Worm (Caenorhabditis elegans): ENCODE data around the gene nhr-130.

nhr-130 gene

DNA sequence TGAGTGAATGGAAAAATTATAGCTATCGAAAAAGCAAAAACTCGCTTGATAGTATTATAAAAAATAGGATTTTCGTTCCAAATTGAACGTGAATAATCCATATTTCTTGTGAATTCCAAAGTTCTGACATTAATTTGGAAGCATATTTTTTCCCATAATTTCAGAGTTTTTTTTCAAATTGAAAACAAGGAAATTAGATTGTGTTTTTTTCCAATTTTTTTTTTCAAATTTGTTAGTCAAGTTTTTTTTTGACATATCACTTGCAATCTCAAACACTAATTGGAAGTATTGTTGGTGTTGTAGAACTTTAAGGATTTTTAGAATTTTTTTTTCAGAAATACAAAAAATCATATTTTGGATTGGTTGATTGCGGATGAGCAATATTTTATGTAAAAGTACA lies 36.6 kb downstream of the nhr-130 start, which contains the start of gene srh-34:
Gene srh-34 (minus strand): TSS at position 101 of the 400 bp plus-strand sequence.
- TF ChIP-seq ceh-18 (tag; optimal IDR thresholded peaks at IDR 0.05) (no peak), sox-4 (tag; optimal IDR thresholded peaks at IDR 0.05) (no peak), tbx-7 (tag; optimal IDR thresholded peaks at IDR 0.05) (no peak), tbx-2 (tag; optimal IDR thresholded peaks at IDR 0.05) (no peak), npax-4 (tag; optimal IDR thresholded peaks at IDR 0.05) (no peak), K09A11.1 (tag; optimal IDR thresholded peaks at IDR 0.05; ENCODE audit: insufficient read depth) (no peak)

DNA sequence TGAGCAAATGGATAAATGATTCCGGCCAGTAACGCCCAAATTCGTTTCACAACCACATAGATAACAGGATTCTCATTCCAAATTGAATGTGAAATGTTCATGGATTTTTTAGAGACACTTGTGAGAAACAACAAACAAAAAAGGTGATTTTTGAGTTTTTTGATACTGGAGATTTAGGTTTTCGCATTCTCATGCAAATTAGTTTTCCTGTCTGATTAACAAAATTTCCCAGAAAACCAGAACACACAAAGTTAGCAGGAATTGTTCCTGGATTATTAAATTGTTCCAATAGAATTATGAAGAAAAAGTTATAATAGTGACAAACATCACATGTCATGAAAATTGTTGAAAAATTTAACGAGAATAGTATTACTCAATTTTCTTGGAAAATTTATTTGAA lies 39.9 kb downstream of the nhr-130 start, which contains the start of gene srh-33:
Gene srh-33 (minus strand): TSS at position 101 of the 400 bp plus-strand sequence.
- TF ChIP-seq K02D7.2 (tag; optimal IDR thresholded peaks at IDR 0.05): no peak
- TF ChIP-seq C08G9.2 (tag; optimal IDR thresholded peaks at IDR 0.05): no peak
- no peak for TF ChIP-seq ceh-48 (tag; optimal IDR thresholded peaks at IDR 0.05)
- no peak for TF ChIP-seq npax-4 (tag; optimal IDR thresholded peaks at IDR 0.05)
- TF ChIP-seq ceh-2 (tag; optimal IDR thresholded peaks at IDR 0.05): no peak
- no peak for TF ChIP-seq pros-1 (tag; optimal IDR thresholded peaks at IDR 0.05)

DNA sequence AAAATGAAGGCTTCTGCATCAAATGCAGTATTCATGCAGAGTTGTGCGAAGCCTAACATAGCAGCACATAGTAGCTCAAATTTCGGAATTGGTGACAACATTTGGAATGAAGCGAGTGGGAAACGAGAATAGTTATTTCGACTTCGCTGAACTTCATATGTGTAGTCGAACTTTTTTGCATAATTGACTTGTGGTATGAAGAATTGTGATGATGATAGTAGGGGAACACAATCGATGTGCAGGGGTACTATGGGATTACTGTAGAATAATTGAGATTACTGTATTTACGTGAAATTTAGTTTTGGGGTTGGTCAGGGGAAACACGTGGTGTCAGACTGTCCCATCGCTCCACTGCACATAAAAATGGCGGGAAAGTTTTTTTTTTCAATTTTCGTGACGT lies 42.2 kb downstream of the nhr-130 start, which contains the start of gene B0554.7:
Gene B0554.7 (minus strand): TSS at position 101 of the 400 bp plus-strand sequence.
- TF ChIP-seq ztf-16 (tag; optimal IDR thresholded peaks at IDR 0.05): no peak
- TF ChIP-seq pat-9 (tag; optimal IDR thresholded peaks at IDR 0.05): no peak
- TF ChIP-seq unc-86 (tag; optimal IDR thresholded peaks at IDR 0.05): no peak
- TF ChIP-seq pax-1 (tag; optimal IDR thresholded peaks at IDR 0.05): no peak
- TF ChIP-seq ceh-18 (tag; optimal IDR thresholded peaks at IDR 0.05): no peak
- no peak for TF ChIP-seq elt-2 (tag; optimal IDR thresholded peaks at IDR 0.05)
- no peak for TF ChIP-seq fax-1 (tag; optimal IDR thresholded peaks at IDR 0.05)
- TF ChIP-seq pag-3 (tag; optimal IDR thresholded peaks at IDR 0.05; ENCODE audit: borderline replicate concordance): no peak
- TF ChIP-seq unc-42 (tag; optimal IDR thresholded peaks at IDR 0.05): no peak
- TF ChIP-seq ceh-14 (tag; optimal IDR thresholded peaks at IDR 0.05): no peak
- TF ChIP-seq nfya-1 (tag; optimal IDR thresholded peaks at IDR 0.05): no peak
- TF ChIP-seq lim-6 (tag; optimal IDR thresholded peaks at IDR 0.05): no peak
- no peak for TF ChIP-seq dmd-4 (tag; optimal IDR thresholded peaks at IDR 0.05; ENCODE audit: borderline replicate concordance)

DNA sequence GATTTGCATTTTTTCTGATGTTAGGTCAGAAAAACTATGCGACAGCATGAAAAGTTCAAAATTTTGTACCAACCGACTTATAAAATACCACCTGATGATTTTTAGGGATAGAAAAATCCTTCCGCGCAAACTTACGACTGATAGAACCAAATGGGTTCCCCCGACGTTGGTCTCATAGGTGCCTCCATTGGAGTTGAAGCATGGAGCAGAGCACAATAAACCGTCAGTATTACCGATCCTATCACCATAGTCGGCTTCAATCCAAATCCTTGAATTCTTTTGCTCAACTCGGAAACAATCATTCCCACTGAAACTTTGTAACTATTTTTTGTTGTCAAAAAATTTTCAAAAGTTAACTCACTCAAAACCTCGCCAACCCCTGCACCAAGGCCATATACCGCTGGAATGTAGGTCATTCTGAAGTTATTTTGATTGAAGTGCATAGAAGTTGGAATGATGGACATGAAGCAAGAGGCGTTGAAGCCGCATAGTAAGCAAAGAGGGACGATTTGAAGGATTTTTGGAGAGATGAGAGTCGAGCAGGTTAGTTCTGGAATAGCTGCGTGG lies 43.9 kb downstream of the nhr-130 start:
- TF ChIP-seq pag-3 (tag; optimal IDR thresholded peaks at IDR 0.05; ENCODE audit: borderline replicate concordance) (no peak), eyg-1 (tag; optimal IDR thresholded peaks at IDR 0.05) (no peak), pha-4 (tag; optimal IDR thresholded peaks at IDR 0.05) (no peak), ceh-9 (tag; optimal IDR thresholded peaks at IDR 0.05) (no peak), sox-4 (tag; optimal IDR thresholded peaks at IDR 0.05) (no peak), npax-4 (tag; optimal IDR thresholded peaks at IDR 0.05) (no peak), ceh-18 (tag; optimal IDR thresholded peaks at IDR 0.05) (no peak), sdc-2 (tag; optimal IDR thresholded peaks at IDR 0.05) (no peak), pha-2 (tag; optimal IDR thresholded peaks at IDR 0.05) (no peak), T23F11.4 (GFP tag; optimal IDR thresholded peaks at IDR 0.05) (no peak), rnt-1 (tag; optimal IDR thresholded peaks at IDR 0.05) (no peak), unc-42 (tag; optimal IDR thresholded peaks at IDR 0.05) (no peak), pat-9 (tag; optimal IDR thresholded peaks at IDR 0.05) (no peak), hlh-30 (tag; optimal IDR thresholded peaks at IDR 0.05; ENCODE audit: insufficient read depth) (no peak), ceh-30 (tag; optimal IDR thresholded peaks at IDR 0.05) (no peak), F13H6.1 (tag; optimal IDR thresholded peaks at IDR 0.05) (no peak)

DNA sequence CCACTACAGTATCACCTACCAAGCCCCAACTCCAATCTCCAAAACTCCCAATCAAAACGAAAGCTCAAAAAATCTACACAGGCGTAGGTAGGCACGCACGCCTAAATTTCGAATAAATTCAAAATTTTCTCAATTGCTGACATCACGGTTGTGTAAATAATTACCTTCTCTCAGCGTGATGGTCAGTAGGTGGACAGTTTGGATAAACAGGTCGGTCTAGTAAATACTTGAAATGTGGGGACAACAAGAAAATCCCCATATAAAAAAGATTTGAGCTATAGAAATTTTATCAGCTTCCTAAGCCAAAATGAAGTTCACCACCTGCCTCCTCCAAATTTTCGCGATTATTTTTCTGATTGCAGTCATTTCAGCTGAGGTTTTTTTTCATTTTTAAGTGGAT lies 45.0 kb downstream of the nhr-130 start, which contains the start of gene B0554.1:
Gene B0554.1 (plus strand): TSS at position 301 of the 400 bp plus-strand sequence.
- no peak for TF ChIP-seq unc-55 (GFP tag; optimal IDR thresholded peaks at IDR 0.05)
- no peak for TF ChIP-seq tbx-2 (tag; optimal IDR thresholded peaks at IDR 0.05)
- no peak for TF ChIP-seq che-1 (tag; optimal IDR thresholded peaks at IDR 0.05)
- no peak for TF ChIP-seq ceh-18 (tag; optimal IDR thresholded peaks at IDR 0.05)
- TF ChIP-seq nfya-1 (tag; optimal IDR thresholded peaks at IDR 0.05): no peak
- TF ChIP-seq ceh-34 (tag; optimal IDR thresholded peaks at IDR 0.05): no peak
- TF ChIP-seq ceh-6 (GFP tag; optimal IDR thresholded peaks at IDR 0.05): no peak
- no peak for TF ChIP-seq pax-1 (tag; optimal IDR thresholded peaks at IDR 0.05)
- no peak for TF ChIP-seq pha-2 (tag; optimal IDR thresholded peaks at IDR 0.05)
- TF ChIP-seq lim-6 (tag; optimal IDR thresholded peaks at IDR 0.05): no peak
- TF ChIP-seq syd-9 (tag; optimal IDR thresholded peaks at IDR 0.05): no peak
- no peak for TF ChIP-seq pat-9 (tag; optimal IDR thresholded peaks at IDR 0.05)
- no peak for TF ChIP-seq fkh-10 (GFP tag; optimal IDR thresholded peaks at IDR 0.05)
- no peak for TF ChIP-seq pqm-1 (tag; optimal IDR thresholded peaks at IDR 0.05)
- TF ChIP-seq hlh-8 (tag; optimal IDR thresholded peaks at IDR 0.05): no peak
- no peak for TF ChIP-seq C38D4.7 (GFP tag; optimal IDR thresholded peaks at IDR 0.05)
- no peak for TF ChIP-seq elt-2 (tag; optimal IDR thresholded peaks at IDR 0.05)

Data from whole organism, late embryonic.